Fruit fly (Drosophila melanogaster) whole organism, embryonic: Measurements from ENCODE around the gene JIL-1.

Source experiments
- Atf6 ChIP-seq: fragments of 200-800 bp; sonication (Bioruptor generic); IDR thresholded peaks from 2 replicates; pipeline ENCODE4 v1.3.6; 2022; ENCODE audit warnings: missing biosample characterization, missing genetic modification characterization
- BEAF-32 ChIP-seq: fragments of 200-800 bp; sonication (Bioruptor generic); optimal IDR thresholded peaks from 3 replicates; lab custom pipeline; 2017; ENCODE audit warnings: missing biosample characterization, missing genetic modification characterization, mild to moderate bottlenecking, moderate library complexity, missing genetic modification reagents
- CG12659 ChIP-seq: fragments of 200-800 bp; sonication (Bioruptor generic); optimal IDR thresholded peaks from 3 replicates; lab custom pipeline; 2017; ENCODE audit warnings: mild to moderate bottlenecking, missing biosample characterization, missing genetic modification reagents, missing genetic modification characterization
- CG13287 ChIP-seq: fragments of 200-800 bp; sonication (Bioruptor generic); IDR thresholded peaks from 2 replicates; pipeline ENCODE4 v1.3.6; 2022; ENCODE audit warnings: missing biosample characterization, missing genetic modification characterization; ENCODE audit not compliant: partially characterized antibody
- CG14710 ChIP-seq: fragments of 200-800 bp; sonication (Bioruptor generic); optimal IDR thresholded peaks from 3 replicates; lab custom pipeline; 2019; ENCODE audit warnings: missing biosample characterization, mild to moderate bottlenecking, missing genetic modification characterization, moderate library complexity
- CG2875 ChIP-seq: fragments of 200-800 bp; sonication (Bioruptor generic); optimal IDR thresholded peaks from 2 replicates; lab custom pipeline; 2017; ENCODE audit warnings: missing biosample characterization, mild to moderate bottlenecking, missing genetic modification characterization, missing genetic modification reagents
- CG30020 ChIP-seq: fragments of 200-800 bp; optimal IDR thresholded peaks from 2 replicates; lab custom pipeline; 2019; ENCODE audit warnings: missing biosample characterization, mild to moderate bottlenecking, missing genetic modification characterization, moderate library complexity
- CG34224 ChIP-seq: fragments of 200-800 bp; sonication (Bioruptor generic); IDR thresholded peaks from 3 replicates; pipeline ENCODE4 v1.3.6; 2022; ENCODE audit warnings: missing biosample characterization, missing genetic modification characterization; ENCODE audit not compliant: partially characterized antibody
- CG34376 ChIP-seq: fragments of 200-800 bp; sonication (Bioruptor generic); optimal IDR thresholded peaks from 2 replicates; lab custom pipeline; 2018; ENCODE audit warnings: missing biosample characterization, mild to moderate bottlenecking, missing genetic modification characterization
- CG3995 ChIP-seq: fragments of 200-800 bp; sonication (Bioruptor generic); optimal IDR thresholded peaks from 3 replicates; lab custom pipeline; 2016; ENCODE audit warnings: missing biosample characterization, missing genetic modification characterization
- CG4617 ChIP-seq: fragments of 200-800 bp; sonication (Bioruptor generic); optimal IDR thresholded peaks from 3 replicates; lab custom pipeline; 2016; ENCODE audit warnings: missing biosample characterization, missing genetic modification characterization, borderline replicate concordance
- CG5180 ChIP-seq: fragments of 200-800 bp; sonication (Bioruptor generic); optimal IDR thresholded peaks from 3 replicates; lab custom pipeline; 2017; ENCODE audit warnings: missing biosample characterization, missing genetic modification characterization, mild to moderate bottlenecking, moderate library complexity, missing genetic modification reagents
- CG5245 ChIP-seq: fragments of 200-800 bp; sonication (Bioruptor generic); optimal IDR thresholded peaks from 3 replicates; lab custom pipeline; 2016; ENCODE audit warnings: missing biosample characterization, missing genetic modification characterization
- CG6765 ChIP-seq: fragments of 200-800 bp; sonication (Bioruptor generic); optimal IDR thresholded peaks from 3 replicates; lab custom pipeline; 2017; ENCODE audit warnings: missing biosample characterization, mild to moderate bottlenecking, missing genetic modification characterization
- CG7963 ChIP-seq: fragments of 200-800 bp; sonication (Bioruptor generic); IDR thresholded peaks from 3 replicates; pipeline ENCODE4 v1.3.6; 2022; ENCODE audit warnings: missing biosample characterization, missing genetic modification characterization; ENCODE audit not compliant: partially characterized antibody
- CG9727 ChIP-seq: fragments of 200-800 bp; sonication (Bioruptor generic); optimal IDR thresholded peaks from 3 replicates; lab custom pipeline; 2017; ENCODE audit warnings: missing biosample characterization, mild to moderate bottlenecking, missing genetic modification characterization
- CTCF ChIP-seq: fragments of 200-800 bp; sonication (Bioruptor generic); optimal IDR thresholded peaks from 2 replicates; lab custom pipeline; 2017; ENCODE audit warnings: missing biosample characterization, mild to moderate bottlenecking, missing genetic modification characterization, moderate library complexity
- CkIIα-i1 ChIP-seq: fragments of 200-800 bp; sonication (Bioruptor generic); IDR thresholded peaks from 2 replicates; pipeline ENCODE4 v1.3.6; 2022; ENCODE audit warnings: missing biosample characterization, missing genetic modification characterization
- CoRest ChIP-seq: fragments of 200-800 bp; sonication (Bioruptor generic); optimal IDR thresholded peaks from 3 replicates; lab custom pipeline; 2018; ENCODE audit warnings: missing biosample characterization, mild to moderate bottlenecking, missing genetic modification characterization, moderate library complexity
- Dek ChIP-seq: fragments of 200-800 bp; sonication (Bioruptor generic); optimal IDR thresholded peaks from 3 replicates; lab custom pipeline; 2019; ENCODE audit warnings: missing biosample characterization, mild to moderate bottlenecking, missing genetic modification characterization, moderate library complexity
- Dp ChIP-seq: fragments of 200-800 bp; sonication (Bioruptor generic); optimal IDR thresholded peaks from 2 replicates; lab custom pipeline; 2018; ENCODE audit warnings: missing biosample characterization, mild to moderate bottlenecking, missing genetic modification characterization, moderate library complexity
- Drgx ChIP-seq: fragments of 200-800 bp; sonication (Bioruptor generic); IDR thresholded peaks from 2 replicates; pipeline ENCODE4 v1.3.6; 2022; ENCODE audit warnings: missing biosample characterization, missing genetic modification characterization
- ERR ChIP-seq: fragments of 200-800 bp; sonication (Bioruptor generic); optimal IDR thresholded peaks from 2 replicates; lab custom pipeline; 2016; ENCODE audit warnings: missing biosample characterization, missing genetic modification characterization
- Ets65A ChIP-seq: fragments of 200-800 bp; sonication (Bioruptor generic); peaks from one replicate; lab custom pipeline; 2016; ENCODE audit warnings: missing biosample characterization, missing genetic modification characterization
- Ets97D ChIP-seq: fragments of 200-800 bp; sonication (Bioruptor generic); optimal IDR thresholded peaks from 3 replicates; lab custom pipeline; 2016; ENCODE audit warnings: missing biosample characterization, missing genetic modification characterization
- HmgD ChIP-seq: fragments of 200-800 bp; sonication (Bioruptor generic); optimal IDR thresholded peaks from 3 replicates; lab custom pipeline; 2016; ENCODE audit warnings: missing biosample characterization, missing genetic modification characterization
- Hr78 ChIP-seq, 2 experiments: fragments of 200-800 bp in 1 of 2; fragments of >200 bp in 1 of 2; sonication (Bioruptor generic) in 1 of 2; optimal IDR thresholded peaks; 2 replicates each; lab custom pipeline; 2017 to 2019; ENCODE audit warnings: missing biosample characterization in 2 of 2, missing genetic modification characterization in 2 of 2, mild to moderate bottlenecking in 1 of 2, moderate library complexity in 1 of 2
- Lpt ChIP-seq: fragments of >200 bp; optimal IDR thresholded peaks from 2 replicates; lab custom pipeline; 2018; ENCODE audit warnings: missing biosample characterization, missing genetic modification characterization
- MBD-R2 ChIP-seq: fragments of 200-800 bp; sonication (Bioruptor generic); IDR thresholded peaks from 2 replicates; pipeline ENCODE4 v1.3.6; 2022; ENCODE audit warnings: missing biosample characterization, missing genetic modification characterization
- MESR4 ChIP-seq: fragments of 200-800 bp; sonication (Bioruptor generic); optimal IDR thresholded peaks from 2 replicates; lab custom pipeline; 2018; ENCODE audit warnings: missing biosample characterization, mild to moderate bottlenecking, missing genetic modification characterization, moderate library complexity
- Med ChIP-seq: fragments of 200-800 bp; sonication (Bioruptor generic); peaks from one replicate; lab custom pipeline; 2016; ENCODE audit warnings: missing biosample characterization, missing genetic modification characterization, mild to moderate bottlenecking, inconsistent platforms, moderate library complexity
- Myb ChIP-seq: fragments of 200-800 bp; sonication (Bioruptor generic); optimal IDR thresholded peaks from 2 replicates; lab custom pipeline; 2016; ENCODE audit warnings: missing biosample characterization, missing genetic modification characterization
- Scr ChIP-seq: fragments of 200-800 bp; sonication (Bioruptor generic); IDR thresholded peaks from 2 replicates; pipeline ENCODE4 v1.3.6; 2022; ENCODE audit warnings: missing biosample characterization, missing genetic modification characterization; ENCODE audit not compliant: partially characterized antibody
- YL-1 ChIP-seq: fragments of 200-800 bp; sonication (Bioruptor generic); optimal IDR thresholded peaks from 3 replicates; lab custom pipeline; 2017; ENCODE audit warnings: missing biosample characterization, mild to moderate bottlenecking, missing genetic modification characterization
- bowl ChIP-seq: fragments of 200-800 bp; sonication (Bioruptor generic); IDR thresholded peaks from 2 replicates; pipeline ENCODE4 v1.3.6; 2022; ENCODE audit warnings: missing biosample characterization, missing genetic modification characterization
- bsh ChIP-seq, 2 experiments: fragments of 200-800 bp; sonication (Bioruptor generic); optimal IDR thresholded peaks; 2 replicates each; lab custom pipeline; 2017 to 2018; ENCODE audit warnings: mild to moderate bottlenecking in 2 of 2, missing biosample characterization in 2 of 2, missing genetic modification characterization in 2 of 2, moderate library complexity in 1 of 2
- ci ChIP-seq: fragments of 200-800 bp; sonication (Bioruptor generic); IDR thresholded peaks from 3 replicates; pipeline ENCODE4 v1.3.6; 2022; ENCODE audit warnings: missing biosample characterization, missing genetic modification characterization
- dm ChIP-seq: fragments of 200-800 bp; sonication (Bioruptor generic); optimal IDR thresholded peaks from 3 replicates; lab custom pipeline; 2016; ENCODE audit warnings: missing biosample characterization, missing genetic modification characterization
- esg ChIP-seq: fragments of 200-800 bp; sonication (Bioruptor generic); conservative IDR thresholded peaks from 2 replicates; pipeline ENCODE4 v1.3.6; 2022; ENCODE audit warnings: missing biosample characterization, missing genetic modification characterization
- gcm ChIP-seq: fragments of 200-800 bp; sonication (Bioruptor generic); optimal IDR thresholded peaks from 2 replicates; lab custom pipeline; 2019; ENCODE audit warnings: missing biosample characterization, mild to moderate bottlenecking, missing genetic modification characterization, moderate library complexity
- hkb ChIP-seq, 2 experiments: fragments of 200-800 bp in 1 of 2; fragments of >200 bp in 1 of 2; sonication (Bioruptor generic) in 1 of 2; IDR thresholded peaks in 1 of 2; optimal IDR thresholded peaks in 1 of 2; 2 replicates each; pipeline versions ENCODE4 v1.3.6 to Lab custom; 2017 to 2022; ENCODE audit warnings: missing biosample characterization in 1 of 2, missing genetic modification characterization in 1 of 2
- maf-S ChIP-seq: fragments of 200-800 bp; sonication (Bioruptor generic); optimal IDR thresholded peaks from 2 replicates; lab custom pipeline; 2016; ENCODE audit warnings: missing biosample characterization, missing genetic modification characterization
- pzg ChIP-seq: fragments of 200-800 bp; sonication (Bioruptor generic); optimal IDR thresholded peaks from 3 replicates; lab custom pipeline; 2018; ENCODE audit warnings: missing biosample characterization, mild to moderate bottlenecking, missing genetic modification characterization, moderate library complexity
- tup ChIP-seq: fragments of 200-800 bp; sonication (Bioruptor generic); optimal IDR thresholded peaks from 2 replicates; lab custom pipeline; 2016; ENCODE audit warnings: missing biosample characterization, mild to moderate bottlenecking, missing genetic modification characterization, moderate library complexity
- unpg ChIP-seq: fragments of 200-800 bp; sonication (Bioruptor generic); optimal IDR thresholded peaks from 3 replicates; lab custom pipeline; 2018; ENCODE audit warnings: missing biosample characterization, mild to moderate bottlenecking, missing genetic modification characterization, moderate library complexity
- vnd ChIP-seq: fragments of 200-800 bp; sonication (Bioruptor generic); IDR thresholded peaks from 3 replicates; pipeline ENCODE4 v1.3.6; 2022; ENCODE audit warnings: missing biosample characterization, missing genetic modification characterization; ENCODE audit not compliant: partially characterized antibody

Gene JIL-1

dm6 chr3L:11113198-11114197 is 20.5 kb upstream of the JIL-1 start, which contains the start of gene Sod1 (continued):
- peak; percentile 38 for TF ChIP-seq Ets97D (GFP tag; lab: Kevin White, UChicago)
- TF ChIP-seq esg, result no peak
- 0 out of 3 replicates have a peak, but pooled peaks have one; percentile 12 for TF ChIP-seq vnd
- TF ChIP-seq CG14710 (tag; lab: Kevin White, UChicago), result peak; percentile 28
- TF ChIP-seq Ets65A, result no peak
- peak; percentile 89 for TF ChIP-seq CG3995 (GFP tag; lab: Kevin White, UChicago)
- TF ChIP-seq CG2875 (GFP tag; lab: Kevin White, UChicago), result no peak
- TF ChIP-seq CkIIα-i1 (GFP tag; lab: Robert Waterston, UW), result no peak
- TF ChIP-seq Dek (tag; lab: Kevin White, UChicago), result peak; percentile 9
- TF ChIP-seq bsh (GFP tag; optimal IDR thresholded peaks at IDR 0.05; lab: Kevin White, UChicago), result peak; percentile 5 to 80
- peak; percentile 10 for TF ChIP-seq CG30020 (tag; lab: Kevin White, UChicago)
- peak; percentile 40 for TF ChIP-seq CG4617
- TF ChIP-seq Dp (GFP tag; lab: Kevin White, UChicago), result peak; percentile 73
- TF ChIP-seq HmgD (GFP tag; lab: Kevin White, UChicago), result peak; percentile 39
- TF ChIP-seq Lpt (GFP tag; lab: Kevin White, UChicago), result no peak
- TF ChIP-seq ERR, result peak; percentile 71
- peak; percentile 5 for TF ChIP-seq CG9727 (GFP tag; lab: Kevin White, UChicago)
- TF ChIP-seq Scr (GFP tag; lab: Robert Waterston, UW), result 0 out of 2 replicates have a peak, but pooled peaks have one; percentile 33
- TF ChIP-seq CoRest (tag; lab: Kevin White, UChicago), result peak; percentile 26
- peak; percentile 56 for TF ChIP-seq Myb
- no peak for TF ChIP-seq hkb (optimal IDR thresholded peaks at IDR 0.05; lab: Kevin White, UChicago)
- TF ChIP-seq hkb (GFP tag; IDR thresholded peaks at IDR 0.05; lab: Robert Waterston, UW), result 0 out of 2 replicates have a peak, but pooled peaks have one; percentile 7
- peak; percentile 75 for TF ChIP-seq MESR4 (GFP tag; lab: Kevin White, UChicago)
- peak; percentile 24 for TF ChIP-seq maf-S (GFP tag; lab: Kevin White, UChicago)
- peak; percentile 34 for TF ChIP-seq CG12659 (GFP tag; lab: Kevin White, UChicago)
- no peak for TF ChIP-seq CG34376 (GFP tag; lab: Kevin White, UChicago)
- TF ChIP-seq gcm (GFP tag; lab: Kevin White, UChicago), result no peak
- no peak for TF ChIP-seq ci (GFP tag; lab: Robert Waterston, UW)
- no peak for TF ChIP-seq bowl (GFP tag; lab: Robert Waterston, UW)
- peak; percentile 15 for TF ChIP-seq dm (GFP tag; lab: Kevin White, UChicago)
- no peak for TF ChIP-seq tup
- peak; percentile 20 for TF ChIP-seq BEAF-32
- 0 out of 2 replicates have a peak, but pooled peaks have one; percentile 8 for TF ChIP-seq Atf6
- TF ChIP-seq Med, result peak; percentile 65
- 0 out of 2 replicates have a peak, but pooled peaks have one; percentile 19 for TF ChIP-seq Drgx (GFP tag; lab: Robert Waterston, UW)
- no peak for TF ChIP-seq CG5245 (GFP tag; lab: Kevin White, UChicago)
- TF ChIP-seq MBD-R2 (GFP tag; lab: Robert Waterston, UW), result peak; percentile 41; the same call in 1 of the 2 replicates
- peak in 1 of 2 experiments; percentile 97 for TF ChIP-seq Hr78 (GFP tag; optimal IDR thresholded peaks at IDR 0.05; lab: Kevin White, UChicago)
- peak; percentile 76 for TF ChIP-seq pzg
- TF ChIP-seq CG5180 (GFP tag; lab: Kevin White, UChicago), result no peak
- peak; percentile 10 for TF ChIP-seq CTCF (GFP tag; lab: Kevin White, UChicago)
- TF ChIP-seq CG6765 (GFP tag; lab: Kevin White, UChicago), result peak; percentile 21
- no peak for TF ChIP-seq CG7963 (GFP tag; lab: Robert Waterston, UW)
- TF ChIP-seq CG13287, result peak; percentile 38; the same call in 1 of the 2 replicates
- peak; percentile 53; the same call in 1 of the 3 replicates for TF ChIP-seq CG34224 (GFP tag; lab: Robert Waterston, UW)
- no peak for TF ChIP-seq unpg (GFP tag; lab: Kevin White, UChicago)
- TF ChIP-seq YL-1, result peak; percentile 73
